Worm (Caenorhabditis elegans) whole organism, L3 larva: ENCODE measurements around the gene sma-3.

Experiments used
- ZK546.5 ChIP-seq: sonication (generic microtip); optimal IDR thresholded peaks from 2 replicates; lab custom pipeline; 2017; ENCODE audit warnings: missing biosample characterization, missing genetic modification characterization
- ceh-82 ChIP-seq: fragments of 150-350 bp; optimal IDR thresholded peaks from 2 replicates; lab custom pipeline; 2014; ENCODE audit warnings: missing biosample characterization, missing genetic modification characterization
- elt-1 ChIP-seq: fragments of 150-350 bp; optimal IDR thresholded peaks from 2 replicates; lab custom pipeline; 2014; ENCODE audit warnings: missing biosample characterization, missing genetic modification characterization
- elt-3 ChIP-seq, 3 experiments: fragments of 150-350 bp in 1 of 3; sonication (generic microtip) in 2 of 3; optimal IDR thresholded peaks; 2 replicates in 2 of 3; 4 replicates in 1 of 3; lab custom pipeline; 2014 to 2017; ENCODE audit warnings: missing biosample characterization in 3 of 3, missing genetic modification characterization in 3 of 3
- jun-1 ChIP-seq: fragments of 150-350 bp; optimal IDR thresholded peaks from 2 replicates; lab custom pipeline; 2014; ENCODE audit warnings: missing biosample characterization, missing genetic modification reagents, missing genetic modification characterization
- lin-39 ChIP-seq: fragments of 150-350 bp; optimal IDR thresholded peaks from 2 replicates; lab custom pipeline; 2018; ENCODE audit warnings: missing biosample characterization, missing genetic modification reagents, missing genetic modification characterization
- nhr-12 ChIP-seq: fragments of 150-350 bp; optimal IDR thresholded peaks from 2 replicates; lab custom pipeline; 2014; ENCODE audit warnings: missing biosample characterization, missing genetic modification characterization
- nhr-77 ChIP-seq: fragments of 150-350 bp; optimal IDR thresholded peaks from 2 replicates; lab custom pipeline; 2014; ENCODE audit warnings: missing biosample characterization, missing genetic modification characterization
- snpc-4 ChIP-seq: fragments of 150-350 bp; optimal IDR thresholded peaks from 2 replicates; lab custom pipeline; 2014; ENCODE audit warnings: missing biosample characterization, missing genetic modification characterization
- unc-62 ChIP-seq: fragments of 150-350 bp; sonication (generic microtip); optimal IDR thresholded peaks from 4 replicates; lab custom pipeline; 2014; ENCODE audit warnings: missing biosample characterization, missing genetic modification reagents, missing genetic modification characterization
- ztf-4 ChIP-seq: fragments of 150-350 bp; optimal IDR thresholded peaks from 2 replicates; lab custom pipeline; 2014; ENCODE audit warnings: missing biosample characterization, missing genetic modification characterization

ce11 chrIII:6820343-6820985, 43.3 kb downstream of the sma-3 start, which contains the start of gene ten-1:
- TF ChIP-seq ztf-4 (tag; lab: Kevin White, UChicago) = no peak
- no peak for TF ChIP-seq jun-1 (tag; lab: Kevin White, UChicago)
- TF ChIP-seq elt-1 = no peak
- TF ChIP-seq unc-62 (GFP tag; lab: Kevin White, UChicago) = no peak
- TF ChIP-seq elt-3 (tag; optimal IDR thresholded peaks at IDR 0.05; lab: Kevin White, UChicago) = no peak
- TF ChIP-seq ZK546.5 (tag; lab: Kevin White, UChicago) = no peak
- TF ChIP-seq lin-39 (tag; lab: Kevin White, UChicago) = no peak
- TF ChIP-seq nhr-77 = no peak
- no peak for TF ChIP-seq ceh-82
- no peak for TF ChIP-seq snpc-4
- no peak for TF ChIP-seq nhr-12
